Worm (Caenorhabditis elegans): ENCODE results near the gene K06H7.1.
A peak's percentile ranks its signal among the peaks of the same experiment; 100 is the strongest.

DNA sequence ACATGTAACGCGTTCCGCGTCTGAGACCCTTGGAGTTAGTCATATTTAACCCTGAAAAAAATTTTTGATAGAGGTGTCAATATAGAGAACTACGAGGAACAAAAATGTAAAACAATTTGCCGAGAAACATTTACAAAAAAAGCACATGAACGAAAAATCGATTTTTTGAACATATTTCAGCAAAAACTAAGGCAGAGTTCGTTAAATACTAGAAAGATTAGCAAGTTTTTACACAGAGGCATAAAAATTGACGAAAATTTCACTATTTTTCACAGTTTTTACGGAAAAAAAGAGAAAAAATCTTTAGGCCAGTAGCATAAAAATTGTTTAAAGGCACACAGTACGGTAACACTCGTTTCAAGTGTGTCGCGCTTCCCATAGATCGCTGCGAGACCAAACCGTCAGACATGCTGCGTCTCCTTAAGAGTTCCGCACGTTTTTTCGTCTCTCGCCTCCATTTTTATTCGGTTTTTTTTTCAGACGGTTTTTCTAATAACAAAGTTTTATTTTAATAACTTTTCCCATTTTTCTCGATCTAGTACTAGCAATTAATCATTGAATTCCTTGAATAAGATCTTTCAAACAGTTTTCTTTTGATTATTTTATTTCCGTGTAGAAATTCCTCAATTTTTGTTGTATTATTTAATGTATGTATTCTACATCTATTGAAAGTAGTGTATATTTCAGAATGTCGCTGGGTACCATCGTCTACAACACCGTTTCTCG, 31.2 kb downstream of the K06H7.1 start, which contains the start of the genes rpl-21 and C14B9.10:
- peak; percentile 45 for TF ChIP-seq ama-1 (optimal IDR thresholded peaks at IDR 0.05)
- TF ChIP-seq ztf-1 (GFP tag; conservative IDR thresholded peaks at IDR 0.05), result no peak
- peak; percentile 61 for TF ChIP-seq fos-1 (tag; optimal IDR thresholded peaks at IDR 0.05)
- peak; percentile 60 for TF ChIP-seq lin-11 (tag; optimal IDR thresholded peaks at IDR 0.05)
- peak; percentile 31 to 39 for TF ChIP-seq mdl-1 (tag; optimal IDR thresholded peaks at IDR 0.05)
- TF ChIP-seq elt-3 (tag; optimal IDR thresholded peaks at IDR 0.05), result no peak
- TF ChIP-seq lin-13 (GFP tag; optimal IDR thresholded peaks at IDR 0.05), result peak; percentile 80
- no peak for TF ChIP-seq skn-1 (tag; optimal IDR thresholded peaks at IDR 0.05)
- no peak for TF ChIP-seq Y55F3AM.14 (GFP tag; optimal IDR thresholded peaks at IDR 0.05)
- TF ChIP-seq elt-1 (tag; optimal IDR thresholded peaks at IDR 0.05), result no peak
